Worm (Caenorhabditis elegans): ENCODE results near the gene srbc-10.

ce11 chrV:7523392-7523791 is 30.6 kb upstream of the srbc-10 start, which contains the start of gene C54F6.6:
- no peak for TF ChIP-seq egl-27 (tag; optimal IDR thresholded peaks at IDR 0.05)
- TF ChIP-seq unc-62 (GFP tag; optimal IDR thresholded peaks at IDR 0.05), result no peak
- TF ChIP-seq blmp-1 (tag; optimal IDR thresholded peaks at IDR 0.05; ENCODE audit: insufficient read depth), result no peak
- TF ChIP-seq ztf-1 (GFP tag; conservative IDR thresholded peaks at IDR 0.05), result no peak
- TF ChIP-seq zag-1 (tag; optimal IDR thresholded peaks at IDR 0.05), result no peak
- TF ChIP-seq fos-1 (tag; optimal IDR thresholded peaks at IDR 0.05), result no peak
- no peak for TF ChIP-seq lsy-2 (tag; optimal IDR thresholded peaks at IDR 0.05)
- TF ChIP-seq sem-4 (tag; optimal IDR thresholded peaks at IDR 0.05), result no peak
- TF ChIP-seq nhr-237 (tag; optimal IDR thresholded peaks at IDR 0.05), result no peak
- no peak for TF ChIP-seq snpc-4 (tag; optimal IDR thresholded peaks at IDR 0.05)
- no peak for TF ChIP-seq ztf-11 (tag; optimal IDR thresholded peaks at IDR 0.05)
- TF ChIP-seq aly-2 (tag; optimal IDR thresholded peaks at IDR 0.05), result no peak
